Fruit fly (Drosophila melanogaster) whole organism, wandering third instar larva: ENCODE data around the gene gnu.

Experiments
- Abd-B ChIP-seq: fragments of >200 bp; optimal IDR thresholded peaks from 2 replicates; lab custom pipeline; 2017; ENCODE audit warnings: missing biosample characterization, missing genetic modification characterization
- CG32264 ChIP-seq: fragments of 200-800 bp; sonication (Bioruptor generic); optimal IDR thresholded peaks from 2 replicates; lab custom pipeline; 2016; ENCODE audit warnings: missing biosample characterization, missing genetic modification characterization
- CG9705 ChIP-seq: fragments of 200-800 bp; sonication (Bioruptor generic); optimal IDR thresholded peaks from 2 replicates; lab custom pipeline; 2018; ENCODE audit warnings: missing biosample characterization, mild to moderate bottlenecking, missing genetic modification characterization
- CrebA ChIP-seq: fragments of 200-800 bp; sonication (Bioruptor generic); optimal IDR thresholded peaks from 2 replicates; lab custom pipeline; 2016; ENCODE audit warnings: missing biosample characterization, mild to moderate bottlenecking, missing genetic modification characterization, borderline replicate concordance
- Dfd ChIP-seq: fragments of >200 bp; optimal IDR thresholded peaks from 2 replicates; lab custom pipeline; 2017; ENCODE audit warnings: missing biosample characterization, missing genetic modification characterization
- Dif ChIP-seq: fragments of 200-275, 200-300 bp; sonication (Bioruptor generic); optimal IDR thresholded peaks from 2 replicates; lab custom pipeline; 2018; ENCODE audit warnings: missing biosample characterization, missing genetic modification characterization; ENCODE audit not compliant: partially characterized antibody
- GATAd ChIP-seq: sonication (Bioruptor generic); optimal IDR thresholded peaks from 2 replicates; lab custom pipeline; 2016; ENCODE audit warnings: missing biosample characterization, missing genetic modification characterization
- HLH106 ChIP-seq: fragments of 200-800 bp; optimal IDR thresholded peaks from 3 replicates; lab custom pipeline; 2019; ENCODE audit warnings: missing biosample characterization, mild to moderate bottlenecking, missing genetic modification characterization, moderate library complexity
- Hnf4 ChIP-seq: fragments of 200-800 bp; sonication (Bioruptor generic); optimal IDR thresholded peaks from 2 replicates; lab custom pipeline; 2016; ENCODE audit warnings: missing biosample characterization, mild to moderate bottlenecking, missing genetic modification characterization
- Hr78 ChIP-seq: fragments of >200 bp; optimal IDR thresholded peaks from 2 replicates; lab custom pipeline; 2017; ENCODE audit warnings: missing biosample characterization, missing genetic modification characterization
- Hr83 ChIP-seq: fragments of 200-300 bp; sonication (Bioruptor generic); optimal IDR thresholded peaks from 2 replicates; lab custom pipeline; 2016; ENCODE audit warnings: missing biosample characterization, mild to moderate bottlenecking, missing genetic modification characterization, moderate library complexity; ENCODE audit not compliant: poor library complexity, severe bottlenecking
- Jra ChIP-seq: sonication (Bioruptor generic); optimal IDR thresholded peaks from 2 replicates; lab custom pipeline; 2016; ENCODE audit warnings: missing biosample characterization, missing genetic modification characterization
- Mio ChIP-seq: sonication (Bioruptor generic); optimal IDR thresholded peaks from 2 replicates; lab custom pipeline; 2016; ENCODE audit warnings: missing biosample characterization, missing genetic modification characterization
- Myc ChIP-seq: fragments of >200 bp; optimal IDR thresholded peaks from 2 replicates; lab custom pipeline; 2017
- N ChIP-seq: fragments of >200 bp; optimal IDR thresholded peaks from 2 replicates; lab custom pipeline; 2018; ENCODE audit warnings: missing biosample characterization, missing external identifiers, missing genetic modification characterization
- OdsH ChIP-seq: fragments of 200-800 bp; sonication (Bioruptor generic); optimal IDR thresholded peaks from 2 replicates; lab custom pipeline; 2016; ENCODE audit warnings: missing biosample characterization, mild to moderate bottlenecking, missing genetic modification characterization
- Rel ChIP-seq, 2 experiments: fragments of 200-800 bp; sonication (Bioruptor generic) in 1 of 2; optimal IDR thresholded peaks; 2 replicates in 1 of 2; 3 replicates in 1 of 2; lab custom pipeline; 2016 to 2019; ENCODE audit warnings: mild to moderate bottlenecking in 2 of 2, missing biosample characterization in 2 of 2, missing genetic modification characterization in 2 of 2, moderate library complexity in 1 of 2
- Sp1 ChIP-seq: fragments of 200-800 bp; sonication (Bioruptor generic); optimal IDR thresholded peaks from 3 replicates; lab custom pipeline; 2019; ENCODE audit warnings: missing biosample characterization, mild to moderate bottlenecking, missing genetic modification characterization, moderate library complexity
- Vsx2 ChIP-seq: fragments of 200-300, 225-300 bp; sonication (Bioruptor generic); optimal IDR thresholded peaks from 2 replicates; lab custom pipeline; 2018; ENCODE audit warnings: missing biosample characterization, missing genetic modification characterization; ENCODE audit not compliant: partially characterized antibody
- br ChIP-seq: fragments of 200-800 bp; sonication (Bioruptor generic); optimal IDR thresholded peaks from 2 replicates; lab custom pipeline; 2016; ENCODE audit warnings: missing biosample characterization, missing genetic modification characterization
- brk ChIP-seq: fragments of 200-800 bp; sonication (Bioruptor generic); optimal IDR thresholded peaks from 2 replicates; lab custom pipeline; 2016; ENCODE audit warnings: missing biosample characterization, mild to moderate bottlenecking, missing genetic modification characterization
- dl ChIP-seq, 2 experiments: fragments of 175-275, 200-275 bp in 1 of 2; fragments of 200-275 bp in 1 of 2; sonication (Bioruptor generic); optimal IDR thresholded peaks; lab custom pipeline; 2018; ENCODE audit warnings: mild to moderate bottlenecking in 2 of 2, missing biosample characterization in 2 of 2, missing genetic modification characterization in 2 of 2, moderate library complexity in 2 of 2; ENCODE audit not compliant: partially characterized antibody in 2 of 2, insufficient read depth in 1 of 2
- dmrt93B ChIP-seq: fragments of 200-800 bp; sonication (Bioruptor generic); optimal IDR thresholded peaks from 2 replicates; lab custom pipeline; 2018; ENCODE audit warnings: missing biosample characterization, mild to moderate bottlenecking, missing genetic modification characterization
- dsf ChIP-seq: sonication (Bioruptor generic); optimal IDR thresholded peaks from 2 replicates; lab custom pipeline; 2016; ENCODE audit warnings: missing biosample characterization, missing genetic modification characterization, borderline replicate concordance
- ey ChIP-seq: fragments of 200-800 bp; sonication (Bioruptor generic); optimal IDR thresholded peaks from 2 replicates; lab custom pipeline; 2016; ENCODE audit warnings: missing biosample characterization, missing genetic modification characterization
- foxo ChIP-seq, 2 experiments: fragments of 200-800 bp; sonication (Bioruptor generic); optimal IDR thresholded peaks; 2 replicates in 1 of 2; 3 replicates in 1 of 2; lab custom pipeline; 2016 to 2017; ENCODE audit warnings: missing biosample characterization in 2 of 2, missing genetic modification characterization in 2 of 2
- fru ChIP-seq: fragments of 200-800 bp; sonication (Bioruptor generic); optimal IDR thresholded peaks from 3 replicates; lab custom pipeline; 2016; ENCODE audit warnings: missing biosample characterization, mild to moderate bottlenecking, missing genetic modification characterization
- h ChIP-seq: fragments of 200-800 bp; sonication (Bioruptor generic); optimal IDR thresholded peaks from 3 replicates; lab custom pipeline; 2016; ENCODE audit warnings: missing biosample characterization, mild to moderate bottlenecking, missing genetic modification characterization
- jim ChIP-seq: fragments of 175-275, 200-325 bp; sonication (Bioruptor generic); optimal IDR thresholded peaks from 2 replicates; lab custom pipeline; 2016; ENCODE audit warnings: missing biosample characterization, mild to moderate bottlenecking, missing genetic modification characterization
- lola ChIP-seq: fragments of >200 bp; optimal IDR thresholded peaks from 2 replicates; lab custom pipeline; 2017; ENCODE audit warnings: missing biosample characterization, missing genetic modification characterization
- pan ChIP-seq: fragments of >200 bp; optimal IDR thresholded peaks from 2 replicates; lab custom pipeline; 2017
- psq ChIP-seq: fragments of 200-800 bp; sonication (Bioruptor generic); optimal IDR thresholded peaks from 3 replicates; lab custom pipeline; 2017; ENCODE audit warnings: missing biosample characterization, mild to moderate bottlenecking, missing genetic modification characterization, moderate library complexity
- rgr ChIP-seq: fragments of 200-800 bp; sonication (Bioruptor generic); optimal IDR thresholded peaks from 3 replicates; lab custom pipeline; 2016; ENCODE audit warnings: missing biosample characterization, mild to moderate bottlenecking, missing genetic modification characterization
- sage ChIP-seq: fragments of 200-800 bp; sonication (Bioruptor generic); optimal IDR thresholded peaks from 2 replicates; lab custom pipeline; 2016; ENCODE audit warnings: missing biosample characterization, mild to moderate bottlenecking, missing genetic modification characterization
- sv ChIP-seq: fragments of 200-800 bp; sonication (Bioruptor generic); optimal IDR thresholded peaks from 3 replicates; lab custom pipeline; 2016; ENCODE audit warnings: missing biosample characterization, missing genetic modification characterization
- tai ChIP-seq: sonication (Bioruptor generic); optimal IDR thresholded peaks from 2 replicates; lab custom pipeline; 2016; ENCODE audit warnings: missing biosample characterization, missing genetic modification characterization
- usp ChIP-seq: fragments of >200 bp; optimal IDR thresholded peaks from 2 replicates; lab custom pipeline; 2017; ENCODE audit warnings: missing biosample characterization, missing genetic modification characterization
- woc ChIP-seq: sonication (Bioruptor generic); optimal IDR thresholded peaks from 2 replicates; lab custom pipeline; 2016; ENCODE audit warnings: missing biosample characterization, mild to moderate bottlenecking, missing genetic modification characterization

gnu gene

DNA sequence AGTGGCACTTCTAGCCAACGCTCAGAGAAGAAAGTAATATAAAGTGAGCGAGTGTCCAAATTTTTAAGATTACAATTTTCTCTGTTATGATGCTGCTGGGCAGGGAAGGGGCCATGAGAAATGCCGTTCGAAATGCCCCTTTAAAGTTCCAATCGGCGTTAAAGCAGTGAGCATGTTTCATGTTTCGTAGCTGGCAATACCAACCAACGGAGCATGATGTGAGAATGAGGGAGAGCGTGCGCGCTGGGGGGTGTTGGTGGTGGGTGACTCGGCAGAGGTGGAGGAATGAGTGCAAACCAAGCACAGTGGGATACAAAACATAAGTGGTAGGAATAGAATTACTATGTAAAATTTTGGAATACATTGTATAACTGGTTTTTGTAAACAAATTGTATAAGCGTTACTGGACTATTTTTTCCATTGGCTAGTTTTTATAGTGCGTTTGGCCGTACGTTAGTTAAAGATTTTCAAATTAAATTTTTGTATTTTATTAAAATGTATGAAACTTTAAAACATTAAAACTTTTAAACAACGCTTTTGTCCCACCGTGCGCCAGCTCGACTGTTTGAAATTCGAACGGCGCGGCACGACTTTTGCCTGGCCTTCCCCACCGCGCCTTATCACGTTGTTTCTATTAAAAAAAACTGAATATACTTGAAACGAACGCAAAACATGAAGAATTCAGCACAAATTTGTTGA, 43.9 kb downstream of the gnu start:
- TF ChIP-seq Hr83 (no peak), Jra (GFP tag; lab: Kevin White, UChicago) (peak; percentile 97), sage (GFP tag; lab: Kevin White, UChicago) (peak; percentile 99), Rel (GFP tag; optimal IDR thresholded peaks at IDR 0.05; lab: Kevin White, UChicago) (peak; percentile 95), Rel (tag; optimal IDR thresholded peaks at IDR 0.05; lab: Kevin White, UChicago) (peak; percentile 96), OdsH (GFP tag; lab: Kevin White, UChicago) (peak; percentile 99), brk (GFP tag; lab: Kevin White, UChicago) (peak; percentile 95), rgr (GFP tag; lab: Kevin White, UChicago) (peak; percentile 99), br (peak; percentile 99), psq (peak; percentile 99), foxo (GFP tag; optimal IDR thresholded peaks at IDR 0.05; lab: Kevin White, UChicago) (peak; percentile 90 to 100), jim (GFP tag; lab: Kevin White, UChicago) (peak; percentile 73), Hr78 (GFP tag; lab: Kevin White, UChicago) (no peak), CG9705 (GFP tag; lab: Kevin White, UChicago) (peak; percentile 99), fru (GFP tag; lab: Kevin White, UChicago) (peak; percentile 99), lola (GFP tag; lab: Kevin White, UChicago) (no peak), h (GFP tag; lab: Kevin White, UChicago) (peak; percentile 99), Mio (GFP tag; lab: Kevin White, UChicago) (peak; percentile 92), Dfd (GFP tag; lab: Kevin White, UChicago) (peak; percentile 98), sv (GFP tag; lab: Kevin White, UChicago) (peak; percentile 99), woc (GFP tag; lab: Kevin White, UChicago) (peak; percentile 99), tai (GFP tag; lab: Kevin White, UChicago) (peak; percentile 98), Hnf4 (GFP tag; lab: Kevin White, UChicago) (peak; percentile 97), usp (GFP tag; lab: Kevin White, UChicago) (peak; percentile 22), HLH106 (tag; lab: Kevin White, UChicago) (peak; percentile 100), ey (peak; percentile 99), CrebA (peak; percentile 95), pan (no peak), CG32264 (GFP tag; lab: Kevin White, UChicago) (peak; percentile 95), dsf (GFP tag; lab: Kevin White, UChicago) (peak; percentile 93), dl (GFP tag; optimal IDR thresholded peaks at IDR 0.05; lab: Kevin White, UChicago; ENCODE audit: insufficient read depth in 1 of 2, partially characterized antibody in 2 of 2) (peak; percentile 52), Sp1 (GFP tag; lab: Kevin White, UChicago) (peak; percentile 99), Abd-B (GFP tag; lab: Kevin White, UChicago) (no peak), Myc (lab: Kevin White, UChicago) (no peak), GATAd (peak; percentile 91), N (no peak), dmrt93B (GFP tag; lab: Kevin White, UChicago) (peak; percentile 99), Dif (GFP tag; lab: Kevin White, UChicago) (peak; percentile 32), Vsx2 (GFP tag; lab: Kevin White, UChicago) (no peak)

DNA sequence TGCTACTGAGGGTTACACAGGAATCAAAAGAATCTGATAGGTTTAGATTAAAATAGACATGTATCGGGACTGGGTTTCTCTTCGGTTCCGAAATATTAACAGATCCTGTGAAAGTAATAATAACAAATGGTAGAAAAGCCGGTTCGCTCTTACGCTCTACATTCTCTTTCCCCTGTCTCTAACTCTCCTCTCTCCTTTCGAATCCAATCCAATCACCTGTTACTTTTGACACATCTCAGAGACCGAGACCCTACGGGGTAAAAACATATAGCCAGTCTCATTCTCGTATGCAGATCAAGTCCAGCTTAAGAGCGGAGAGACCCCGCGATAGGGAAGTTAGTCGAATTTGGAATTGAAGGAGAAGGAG, 44.4 kb downstream of the gnu start:
- TF ChIP-seq dl (GFP tag; optimal IDR thresholded peaks at IDR 0.05; lab: Kevin White, UChicago; ENCODE audit: insufficient read depth in 1 of 2, partially characterized antibody in 2 of 2), result peak in 1 of 2 experiments; percentile 20
- no peak for TF ChIP-seq GATAd
- no peak for TF ChIP-seq usp (GFP tag; lab: Kevin White, UChicago)
- TF ChIP-seq Hnf4 (GFP tag; lab: Kevin White, UChicago), result no peak
- no peak for TF ChIP-seq N
- peak; percentile 28 for TF ChIP-seq Dif (GFP tag; lab: Kevin White, UChicago)
